Fruit fly (Drosophila melanogaster) whole organism, embryonic: ENCODE results near the gene wdb.

Source experiments
- Atf-2 ChIP-seq: fragments of 200-800 bp; sonication (Bioruptor generic); optimal IDR thresholded peaks from 2 replicates; lab custom pipeline; 2016; ENCODE audit warnings: missing biosample characterization, missing genetic modification characterization
- Awh ChIP-seq: fragments of 200-800 bp; sonication (Bioruptor generic); IDR thresholded peaks from 2 replicates; pipeline ENCODE4, ENCODE4 v1.3.6; 2022; ENCODE audit warnings: missing biosample characterization, missing genetic modification characterization
- CG10267 ChIP-seq: fragments of 200-800 bp; sonication (Bioruptor generic); optimal IDR thresholded peaks from 2 replicates; lab custom pipeline; 2018; ENCODE audit warnings: missing biosample characterization, mild to moderate bottlenecking, missing genetic modification characterization, moderate library complexity
- CG10543 ChIP-seq: fragments of 200-800 bp; sonication (Bioruptor generic); optimal IDR thresholded peaks from 3 replicates; lab custom pipeline; 2017; ENCODE audit warnings: missing biosample characterization, mild to moderate bottlenecking, missing genetic modification characterization, moderate library complexity
- CG10654 ChIP-seq: fragments of 200-800 bp; sonication (Bioruptor generic); optimal IDR thresholded peaks from 2 replicates; lab custom pipeline; 2016; ENCODE audit warnings: missing biosample characterization, missing genetic modification characterization
- CG11504 ChIP-seq: fragments of 200-800 bp; sonication (Bioruptor generic); optimal IDR thresholded peaks from 3 replicates; lab custom pipeline; 2019; ENCODE audit warnings: missing biosample characterization, mild to moderate bottlenecking, missing genetic modification characterization, moderate library complexity
- CG11695 ChIP-seq: fragments of 200-800 bp; sonication (Bioruptor generic); IDR thresholded peaks from 3 replicates; pipeline ENCODE4 v1.3.6; 2022; ENCODE audit warnings: missing biosample characterization, missing genetic modification characterization
- CG12942 ChIP-seq: fragments of 200-800 bp; sonication (Bioruptor generic); optimal IDR thresholded peaks from 3 replicates; lab custom pipeline; 2016; ENCODE audit warnings: missing biosample characterization, missing genetic modification characterization
- CG15269 ChIP-seq: fragments of 200-800 bp; sonication (Bioruptor generic); optimal IDR thresholded peaks from 2 replicates; lab custom pipeline; 2018; ENCODE audit warnings: missing biosample characterization, mild to moderate bottlenecking, missing genetic modification characterization, moderate library complexity
- CG15479 ChIP-seq: fragments of 200-800 bp; sonication (Bioruptor generic); optimal IDR thresholded peaks from 3 replicates; lab custom pipeline; 2019; ENCODE audit warnings: missing biosample characterization, mild to moderate bottlenecking, missing genetic modification characterization, moderate library complexity
- CG1602 ChIP-seq: fragments of 200-800 bp; sonication (Bioruptor generic); optimal IDR thresholded peaks from 3 replicates; lab custom pipeline; 2016; ENCODE audit warnings: missing biosample characterization, missing genetic modification characterization
- CG17802 ChIP-seq: fragments of 200-800 bp; sonication (Bioruptor generic); optimal IDR thresholded peaks from 2 replicates; lab custom pipeline; 2018; ENCODE audit warnings: missing biosample characterization, mild to moderate bottlenecking, missing genetic modification characterization, moderate library complexity
- CG17912 ChIP-seq: fragments of 200-800 bp; sonication (Bioruptor generic); optimal IDR thresholded peaks from 2 replicates; lab custom pipeline; 2018; ENCODE audit warnings: missing biosample characterization, mild to moderate bottlenecking, missing genetic modification characterization
- CG1792 ChIP-seq: fragments of 200-800 bp; sonication (Bioruptor generic); optimal IDR thresholded peaks from 2 replicates; lab custom pipeline; 2016; ENCODE audit warnings: missing biosample characterization, missing genetic modification characterization
- CG30403 ChIP-seq: fragments of 200-800 bp; sonication (Bioruptor generic); optimal IDR thresholded peaks from 3 replicates; lab custom pipeline; 2016; ENCODE audit warnings: missing biosample characterization, missing genetic modification characterization
- CG4617 ChIP-seq: fragments of 200-800 bp; sonication (Bioruptor generic); optimal IDR thresholded peaks from 3 replicates; lab custom pipeline; 2016; ENCODE audit warnings: missing biosample characterization, missing genetic modification characterization, borderline replicate concordance
- CG4707 ChIP-seq: fragments of 200-800 bp; sonication (Bioruptor generic); optimal IDR thresholded peaks from 2 replicates; lab custom pipeline; 2018; ENCODE audit warnings: missing biosample characterization, mild to moderate bottlenecking, missing genetic modification characterization, moderate library complexity
- CG6765 ChIP-seq: fragments of 200-800 bp; sonication (Bioruptor generic); optimal IDR thresholded peaks from 3 replicates; lab custom pipeline; 2017; ENCODE audit warnings: missing biosample characterization, mild to moderate bottlenecking, missing genetic modification characterization
- CG9609 ChIP-seq: fragments of 200-800 bp; sonication (Bioruptor generic); optimal IDR thresholded peaks from 3 replicates; lab custom pipeline; 2016; ENCODE audit warnings: missing biosample characterization, missing genetic modification characterization
- Chrac-16 ChIP-seq: fragments of 200-800 bp; sonication (Bioruptor generic); optimal IDR thresholded peaks from 3 replicates; lab custom pipeline; 2016; ENCODE audit warnings: missing biosample characterization, missing genetic modification characterization
- Dek ChIP-seq: fragments of 200-800 bp; sonication (Bioruptor generic); optimal IDR thresholded peaks from 3 replicates; lab custom pipeline; 2019; ENCODE audit warnings: missing biosample characterization, mild to moderate bottlenecking, missing genetic modification characterization, moderate library complexity
- Ets65A ChIP-seq: fragments of 200-800 bp; sonication (Bioruptor generic); peaks from one replicate; lab custom pipeline; 2016; ENCODE audit warnings: missing biosample characterization, missing genetic modification characterization
- Gug ChIP-seq: fragments of 200-800 bp; sonication (Bioruptor generic); IDR thresholded peaks from 4 replicates; pipeline ENCODE4 v1.3.6; 2022; ENCODE audit warnings: missing biosample characterization, missing genetic modification characterization
- HHEX ChIP-seq: fragments of 200-800 bp; sonication (Bioruptor generic); optimal IDR thresholded peaks from 3 replicates; lab custom pipeline; 2017; ENCODE audit warnings: missing biosample characterization, mild to moderate bottlenecking, missing genetic modification characterization, missing genetic modification reagents
- HLHmδ ChIP-seq: fragments of 200-800 bp; sonication (Bioruptor generic); optimal IDR thresholded peaks from 2 replicates; lab custom pipeline; 2018; ENCODE audit warnings: missing biosample characterization, mild to moderate bottlenecking, missing genetic modification characterization, moderate library complexity
- Hr51 ChIP-seq, 2 experiments: fragments of 200-800 bp; sonication (Bioruptor generic); optimal IDR thresholded peaks; 2 replicates in 1 of 2; 3 replicates in 1 of 2; lab custom pipeline; 2016 to 2018; ENCODE audit warnings: missing biosample characterization in 2 of 2, missing genetic modification characterization in 2 of 2, mild to moderate bottlenecking in 1 of 2, moderate library complexity in 1 of 2
- Nf-YB ChIP-seq: fragments of 200-800 bp; sonication (Bioruptor generic); optimal IDR thresholded peaks from 3 replicates; lab custom pipeline; 2019; ENCODE audit warnings: missing biosample characterization, mild to moderate bottlenecking, missing genetic modification characterization, moderate library complexity
- Pdp1 ChIP-seq, 2 experiments: fragments of 200-800 bp; sonication (Bioruptor generic); optimal IDR thresholded peaks; 3 replicates each; lab custom pipeline; 2016; ENCODE audit warnings: missing biosample characterization in 2 of 2, missing genetic modification characterization in 2 of 2, mild to moderate bottlenecking in 1 of 2, moderate library complexity in 1 of 2
- Sin3A ChIP-seq: fragments of >200 bp; optimal IDR thresholded peaks from 2 replicates; lab custom pipeline; 2018
- Sry-β ChIP-seq: fragments of 200-800 bp; sonication (Bioruptor generic); optimal IDR thresholded peaks from 2 replicates; lab custom pipeline; 2018; ENCODE audit warnings: missing biosample characterization, mild to moderate bottlenecking, missing genetic modification characterization, moderate library complexity
- Xbp1 ChIP-seq: fragments of 200-800 bp; sonication (Bioruptor generic); optimal IDR thresholded peaks from 3 replicates; lab custom pipeline; 2016; ENCODE audit warnings: missing biosample characterization, mild to moderate bottlenecking, missing genetic modification characterization
- YL-1 ChIP-seq: fragments of 200-800 bp; sonication (Bioruptor generic); optimal IDR thresholded peaks from 3 replicates; lab custom pipeline; 2017; ENCODE audit warnings: missing biosample characterization, mild to moderate bottlenecking, missing genetic modification characterization
- bab2 ChIP-seq: fragments of 200-800 bp; sonication (Bioruptor generic); optimal IDR thresholded peaks from 2 replicates; lab custom pipeline; 2016; ENCODE audit warnings: missing biosample characterization, missing genetic modification characterization
- chinmo ChIP-seq: fragments of 200-800 bp; sonication (Bioruptor generic); IDR thresholded peaks from 4 replicates; pipeline ENCODE4 v1.3.6; 2022; ENCODE audit warnings: missing biosample characterization, missing genetic modification characterization; ENCODE audit not compliant: partially characterized antibody
- chn ChIP-seq: fragments of 200-800 bp; sonication (Bioruptor generic); optimal IDR thresholded peaks from 2 replicates; lab custom pipeline; 2016; ENCODE audit warnings: missing biosample characterization, missing genetic modification characterization
- dpn ChIP-seq, 2 experiments: fragments of 200-800 bp; sonication (Bioruptor generic); optimal IDR thresholded peaks; 3 replicates each; lab custom pipeline; 2016; ENCODE audit warnings: missing biosample characterization in 2 of 2, missing genetic modification characterization in 2 of 2
- ems ChIP-seq: fragments of 200-800 bp; sonication (Bioruptor generic); optimal IDR thresholded peaks from 3 replicates; lab custom pipeline; 2016; ENCODE audit warnings: missing biosample characterization, missing genetic modification characterization
- eve ChIP-seq, 2 experiments: fragments of >200 bp; optimal IDR thresholded peaks; 2 replicates each; lab custom pipeline; 2017; ENCODE audit warnings: missing biosample characterization in 2 of 2, missing genetic modification characterization in 2 of 2
- fd96Cb ChIP-seq: fragments of 200-800 bp; sonication (Bioruptor generic); optimal IDR thresholded peaks from 2 replicates; lab custom pipeline; 2018; ENCODE audit warnings: missing biosample characterization, mild to moderate bottlenecking, missing genetic modification characterization, moderate library complexity
- fu2 ChIP-seq: fragments of 200-800 bp; sonication (Bioruptor generic); optimal IDR thresholded peaks from 2 replicates; lab custom pipeline; 2016; ENCODE audit warnings: missing biosample characterization, missing genetic modification characterization
- grau ChIP-seq: fragments of 200-800 bp; optimal IDR thresholded peaks from 3 replicates; lab custom pipeline; 2019; ENCODE audit warnings: missing biosample characterization, mild to moderate bottlenecking, missing genetic modification characterization, moderate library complexity
- ind ChIP-seq: fragments of 200-800 bp; sonication (Bioruptor generic); optimal IDR thresholded peaks from 3 replicates; lab custom pipeline; 2016; ENCODE audit warnings: missing biosample characterization, missing genetic modification characterization
- jumu ChIP-seq: fragments of 200-800 bp; sonication (Bioruptor generic); optimal IDR thresholded peaks from 3 replicates; lab custom pipeline; 2016; ENCODE audit warnings: missing biosample characterization, missing genetic modification characterization
- mam ChIP-seq: fragments of 200-800 bp; sonication (Bioruptor generic); optimal IDR thresholded peaks from 3 replicates; lab custom pipeline; 2016; ENCODE audit warnings: missing biosample characterization, missing genetic modification characterization
- nau ChIP-seq: fragments of 200-800 bp; sonication (Bioruptor generic); optimal IDR thresholded peaks from 3 replicates; lab custom pipeline; 2017; ENCODE audit warnings: missing biosample characterization, mild to moderate bottlenecking, missing genetic modification characterization, missing genetic modification reagents
- pho ChIP-seq: fragments of 200-800 bp; sonication (Bioruptor generic); optimal IDR thresholded peaks from 2 replicates; lab custom pipeline; 2016; ENCODE audit warnings: missing biosample characterization, missing genetic modification characterization
- sug ChIP-seq: fragments of 200-800 bp; optimal IDR thresholded peaks from 2 replicates; lab custom pipeline; 2019; ENCODE audit warnings: missing biosample characterization, mild to moderate bottlenecking, missing genetic modification characterization, moderate library complexity
- tin ChIP-seq: fragments of 200-800 bp; sonication (Bioruptor generic); optimal IDR thresholded peaks from 3 replicates; lab custom pipeline; 2016; ENCODE audit warnings: missing biosample characterization, missing genetic modification characterization
- trh ChIP-seq: fragments of 200-800 bp; sonication (Bioruptor generic); optimal IDR thresholded peaks from 2 replicates; lab custom pipeline; 2016; ENCODE audit warnings: missing biosample characterization, missing genetic modification characterization
- usp ChIP-seq: fragments of >200 bp; optimal IDR thresholded peaks from 2 replicates; lab custom pipeline; 2017; ENCODE audit warnings: missing biosample characterization, missing genetic modification characterization

The wdb gene

DNA sequence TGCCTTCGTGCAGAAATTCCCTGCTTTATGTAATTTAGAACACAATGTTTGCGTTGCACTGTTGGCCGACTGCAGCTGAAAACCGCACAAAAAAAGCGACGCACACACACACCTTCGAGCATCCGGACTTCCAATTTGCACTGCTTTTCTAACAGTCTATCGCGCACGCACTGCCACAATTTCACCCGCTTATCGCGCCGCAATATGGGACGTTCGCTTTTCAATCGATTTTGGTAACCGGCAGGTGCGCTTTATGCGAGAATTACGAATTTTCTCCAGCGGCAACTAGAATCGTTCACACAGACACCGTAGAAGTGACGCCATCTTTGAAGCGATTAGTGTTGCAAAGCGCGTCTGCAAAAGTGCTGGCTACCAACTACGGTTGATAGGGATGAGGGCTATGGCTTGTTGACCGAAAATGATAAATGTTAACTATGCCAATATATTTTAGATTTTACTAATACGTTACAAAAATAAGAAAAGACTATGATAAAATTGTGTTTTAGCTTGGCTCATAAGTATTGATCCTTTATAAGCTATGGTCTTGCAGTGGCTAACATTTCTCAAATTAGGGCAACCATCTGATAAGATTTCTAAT, at the start of gene wdb:
wdb (minus strand) TSS at position 352 of the 598 bp plus-strand sequence.
- TF ChIP-seq trh (no peak), CG9609 (GFP tag; lab: Kevin White, UChicago) (peak; percentile 24), Awh (GFP tag; lab: Robert Waterston, UW) (no peak), jumu (GFP tag; lab: Kevin White, UChicago) (peak; percentile 26), ind (GFP tag; lab: Kevin White, UChicago) (peak; percentile 61), CG15479 (GFP tag; lab: Kevin White, UChicago) (no peak), nau (GFP tag; lab: Kevin White, UChicago) (no peak), Nf-YB (GFP tag; lab: Kevin White, UChicago) (no peak), Sin3A (peak; percentile 32), CG17802 (tag; lab: Kevin White, UChicago) (peak; percentile 76), grau (peak; percentile 44), Dek (tag; lab: Kevin White, UChicago) (peak; percentile 41), sug (tag; lab: Kevin White, UChicago) (no peak), Sry-β (GFP tag; lab: Kevin White, UChicago) (peak; percentile 88), CG17912 (peak; percentile 14), Ets65A (peak; percentile 96), usp (GFP tag; lab: Kevin White, UChicago) (no peak), CG10654 (GFP tag; lab: Kevin White, UChicago) (peak; percentile 25), chinmo (GFP tag; lab: Robert Waterston, UW) (no peak), eve (GFP tag; optimal IDR thresholded peaks at IDR 0.05; lab: Kevin White, UChicago) (no peak), CG11695 (no peak), CG10543 (GFP tag; lab: Kevin White, UChicago) (peak; percentile 28), Atf-2 (peak; percentile 24), HLHmδ (GFP tag; lab: Kevin White, UChicago) (peak; percentile 20), dpn (GFP tag; optimal IDR thresholded peaks at IDR 0.05; lab: Kevin White, UChicago) (peak; percentile 56), YL-1 (GFP tag; lab: Kevin White, UChicago) (peak; percentile 53), pho (peak; percentile 63), Pdp1 (GFP tag; optimal IDR thresholded peaks at IDR 0.05; lab: Kevin White, UChicago) (peak; percentile 32 to 70), ems (peak; percentile 57), tin (peak; percentile 45), CG15269 (peak; percentile 65), Xbp1 (GFP tag; lab: Kevin White, UChicago) (peak; percentile 68), Hr51 (GFP tag; optimal IDR thresholded peaks at IDR 0.05; lab: Kevin White, UChicago) (peak in 1 of 2 experiments; percentile 27), CG12942 (peak; percentile 36), CG10267 (tag; lab: Kevin White, UChicago) (peak; percentile 86), Chrac-16 (peak; percentile 52), CG1792 (GFP tag; lab: Kevin White, UChicago) (peak; percentile 6), CG6765 (GFP tag; lab: Kevin White, UChicago) (no peak), CG4617 (GFP tag; lab: Kevin White, UChicago) (peak; percentile 74), CG1602 (GFP tag; lab: Kevin White, UChicago) (peak; percentile 5), mam (GFP tag; lab: Kevin White, UChicago) (peak; percentile 78), fd96Cb (tag; lab: Kevin White, UChicago) (peak; percentile 18), Gug (peak; percentile 72), CG11504 (tag; lab: Kevin White, UChicago) (no peak), HHEX (GFP tag; lab: Kevin White, UChicago) (peak; percentile 42), CG4707 (GFP tag; lab: Kevin White, UChicago) (peak; percentile 7), chn (GFP tag; lab: Kevin White, UChicago) (peak; percentile 41), bab2 (GFP tag; lab: Kevin White, UChicago) (peak; percentile 46), fu2 (GFP tag; lab: Kevin White, UChicago) (peak; percentile 47), CG30403 (peak; percentile 55)
